Worm (Caenorhabditis elegans) whole organism, L1 larva: Measurements from ENCODE around the gene nyn-3.

Experiments
- C34B4.2 ChIP-seq: sonication (generic microtip); optimal IDR thresholded peaks from 2 replicates; lab custom pipeline; 2017; ENCODE audit warnings: mild to moderate bottlenecking, missing genetic modification characterization, missing compliant biosample characterization
- Y116A8C.19 ChIP-seq: sonication (generic microtip); optimal IDR thresholded peaks from 2 replicates; lab custom pipeline; 2016; ENCODE audit warnings: missing compliant biosample characterization, missing genetic modification characterization, borderline replicate concordance
- aha-1 ChIP-seq: fragments of 150-350 bp; optimal IDR thresholded peaks from 2 replicates; lab custom pipeline; 2014; ENCODE audit warnings: missing biosample characterization, missing genetic modification characterization
- aly-2 ChIP-seq: fragments of 150-350 bp; optimal IDR thresholded peaks from 2 replicates; lab custom pipeline; 2014; ENCODE audit warnings: missing biosample characterization, missing genetic modification characterization
- ceh-82 ChIP-seq, 3 experiments: fragments of 150-350 bp in 1 of 3; sonication (generic microtip) in 2 of 3; optimal IDR thresholded peaks; 2 replicates each; lab custom pipeline; 2014 to 2017; ENCODE audit warnings: missing biosample characterization in 3 of 3, missing genetic modification characterization in 3 of 3
- ces-1 ChIP-seq: fragments of 150-350 bp; optimal IDR thresholded peaks from 2 replicates; lab custom pipeline; 2014; ENCODE audit warnings: missing biosample characterization, missing genetic modification reagents, missing genetic modification characterization
- dpl-1 ChIP-seq, 3 experiments: fragments of 150-350 bp in 2 of 3; sonication (generic microtip) in 1 of 3; optimal IDR thresholded peaks; 2 replicates each; lab custom pipeline; 2014 to 2017; ENCODE audit warnings: missing biosample characterization in 3 of 3, missing genetic modification characterization in 3 of 3, missing genetic modification reagents in 3 of 3
- dsc-1 ChIP-seq: sonication (generic microtip); optimal IDR thresholded peaks from 2 replicates; lab custom pipeline; 2016; ENCODE audit warnings: mild to moderate bottlenecking, missing genetic modification characterization, missing compliant biosample characterization
- efl-1 ChIP-seq, 4 experiments: fragments of 150-350 bp; optimal IDR thresholded peaks in 3 of 4; peaks in 1 of 4; 1 replicate in 1 of 4; 2 replicates in 3 of 4; lab custom pipeline; 2014; ENCODE audit warnings: missing biosample characterization in 2 of 4, missing genetic modification characterization in 2 of 4, missing genetic modification reagents in 2 of 4
- fkh-4 ChIP-seq: sonication (generic microtip); optimal IDR thresholded peaks from 2 replicates; lab custom pipeline; 2016; ENCODE audit warnings: missing compliant biosample characterization, missing genetic modification characterization, borderline replicate concordance
- fkh-8 ChIP-seq: sonication (generic microtip); optimal IDR thresholded peaks from 2 replicates; lab custom pipeline; 2016; ENCODE audit warnings: mild to moderate bottlenecking, missing genetic modification characterization, missing compliant biosample characterization
- fos-1 ChIP-seq: fragments of 150-350 bp; optimal IDR thresholded peaks from 2 replicates; lab custom pipeline; 2014; ENCODE audit warnings: missing biosample characterization, missing genetic modification characterization
- hlh-4 ChIP-seq: sonication (generic microtip); optimal IDR thresholded peaks from 2 replicates; lab custom pipeline; 2016; ENCODE audit warnings: mild to moderate bottlenecking, missing genetic modification characterization, missing compliant biosample characterization
- hpl-2 ChIP-seq: fragments of 150-350 bp; optimal IDR thresholded peaks from 2 replicates; lab custom pipeline; 2014; ENCODE audit warnings: missing biosample characterization, missing genetic modification reagents, missing genetic modification characterization
- irx-1 ChIP-seq: sonication (generic microtip); optimal IDR thresholded peaks from 2 replicates; lab custom pipeline; 2016; ENCODE audit warnings: missing genetic modification characterization, missing compliant biosample characterization
- lin-13 ChIP-seq: fragments of 150-350 bp; optimal IDR thresholded peaks from 2 replicates; lab custom pipeline; 2014; ENCODE audit warnings: missing biosample characterization, missing genetic modification reagents, missing genetic modification characterization
- lin-14 ChIP-seq: fragments of 200-800 bp; sonication (Bioruptor generic); optimal IDR thresholded peaks from 2 replicates; lab custom pipeline; 2018; ENCODE audit warnings: mild to moderate bottlenecking, missing genetic modification characterization, moderate library complexity, missing compliant biosample characterization
- lin-35 ChIP-seq, 2 experiments: fragments of 150-350 bp; optimal IDR thresholded peaks; 2 replicates each; lab custom pipeline; 2014; ENCODE audit warnings: missing biosample characterization in 2 of 2, missing genetic modification characterization in 2 of 2, missing genetic modification reagents in 2 of 2
- lin-39 ChIP-seq: fragments of 150-350 bp; optimal IDR thresholded peaks from 2 replicates; lab custom pipeline; 2014; ENCODE audit warnings: missing biosample characterization, missing genetic modification reagents, missing genetic modification characterization
- lsy-2 ChIP-seq, 2 experiments: fragments of 150-350 bp; optimal IDR thresholded peaks; 2 replicates each; lab custom pipeline; 2014; ENCODE audit warnings: missing biosample characterization in 2 of 2, missing genetic modification characterization in 2 of 2
- mab-9 ChIP-seq: fragments of 200-800 bp; sonication (Bioruptor generic); IDR thresholded peaks from 2 replicates; pipeline ENCODE4 v1.3.6; 2022; ENCODE audit warnings: missing genetic modification reagents, missing genetic modification characterization, missing compliant biosample characterization
- mdl-1 ChIP-seq, 2 experiments: fragments of 150-350 bp; optimal IDR thresholded peaks; 2 replicates each; lab custom pipeline; 2014 to 2017; ENCODE audit warnings: missing biosample characterization in 2 of 2, missing genetic modification characterization in 2 of 2, inconsistent platforms in 1 of 2
- mep-1 ChIP-seq: fragments of 150-350 bp; optimal IDR thresholded peaks from 2 replicates; lab custom pipeline; 2014; ENCODE audit warnings: missing biosample characterization, missing genetic modification characterization
- nhr-237 ChIP-seq: fragments of 150-350 bp; optimal IDR thresholded peaks from 2 replicates; lab custom pipeline; 2014; ENCODE audit warnings: missing biosample characterization, missing genetic modification characterization
- nhr-47 ChIP-seq: sonication (generic microtip); optimal IDR thresholded peaks from 2 replicates; lab custom pipeline; 2016; ENCODE audit warnings: mild to moderate bottlenecking, missing genetic modification characterization, moderate library complexity, missing compliant biosample characterization
- nhr-71 ChIP-seq: sonication (generic microtip); optimal IDR thresholded peaks from 2 replicates; lab custom pipeline; 2016; ENCODE audit warnings: mild to moderate bottlenecking, missing genetic modification characterization, moderate library complexity, missing compliant biosample characterization
- nhr-77 ChIP-seq: fragments of 150-350 bp; optimal IDR thresholded peaks from 2 replicates; lab custom pipeline; 2014; ENCODE audit warnings: missing biosample characterization, missing genetic modification characterization
- nhr-90 ChIP-seq: sonication (generic microtip); optimal IDR thresholded peaks from 2 replicates; lab custom pipeline; 2016; ENCODE audit warnings: mild to moderate bottlenecking, missing genetic modification characterization, missing compliant biosample characterization; ENCODE audit not compliant: poor library complexity
- pag-3 ChIP-seq: sonication (generic microtip); optimal IDR thresholded peaks from 2 replicates; lab custom pipeline; 2017; ENCODE audit warnings: missing genetic modification characterization, mild to moderate bottlenecking, missing compliant biosample characterization, antibody characterized with exemption, borderline replicate concordance; ENCODE audit not compliant: insufficient read depth
- rnt-1 ChIP-seq: sonication (generic microtip); optimal IDR thresholded peaks from 2 replicates; lab custom pipeline; 2016; ENCODE audit warnings: mild to moderate bottlenecking, missing genetic modification characterization, moderate library complexity, missing compliant biosample characterization
- skn-1 ChIP-seq: fragments of 150-350 bp; optimal IDR thresholded peaks from 2 replicates; lab custom pipeline; 2014; ENCODE audit warnings: missing biosample characterization, missing genetic modification characterization
- snu-23 ChIP-seq: sonication (generic microtip); optimal IDR thresholded peaks from 2 replicates; lab custom pipeline; 2016; ENCODE audit warnings: missing genetic modification characterization, missing compliant biosample characterization
- sptf-1 ChIP-seq: fragments of 150-350 bp; optimal IDR thresholded peaks from 2 replicates; lab custom pipeline; 2014; ENCODE audit warnings: missing biosample characterization, missing genetic modification characterization
- swsn-7 ChIP-seq: sonication (generic microtip); optimal IDR thresholded peaks from 2 replicates; lab custom pipeline; 2016; ENCODE audit warnings: missing genetic modification characterization, missing compliant biosample characterization
- unc-62 ChIP-seq: fragments of 150-350 bp; optimal IDR thresholded peaks from 2 replicates; lab custom pipeline; 2014; ENCODE audit warnings: missing biosample characterization, missing genetic modification reagents, missing genetic modification characterization
- zag-1 ChIP-seq: fragments of 150-350 bp; optimal IDR thresholded peaks from 2 replicates; lab custom pipeline; 2014; ENCODE audit warnings: missing biosample characterization, missing genetic modification characterization

The nyn-3 gene

ce11 chrII:6309198-6309597 is 16.8 kb upstream of the nyn-3 start, which contains the start of gene glb-10:
Gene glb-10, minus strand, starts transcription at chrII:6309298.
- no peak for TF ChIP-seq pag-3
- no peak for TF ChIP-seq lin-39 (tag; lab: Kevin White, UChicago)
- no peak for TF ChIP-seq dpl-1 (GFP tag; optimal IDR thresholded peaks at IDR 0.05; lab: Kevin White, UChicago)
- no peak for TF ChIP-seq lin-35 (GFP tag; optimal IDR thresholded peaks at IDR 0.05; lab: Kevin White, UChicago)
- no peak for TF ChIP-seq ceh-82 (tag; optimal IDR thresholded peaks at IDR 0.05; lab: Kevin White, UChicago)
- TF ChIP-seq nhr-90, result no peak
- TF ChIP-seq sptf-1 (tag; lab: Kevin White, UChicago), result no peak
- TF ChIP-seq fos-1, result no peak
- TF ChIP-seq nhr-47 (tag; lab: Kevin White, UChicago), result no peak
- no peak for TF ChIP-seq C34B4.2 (tag; lab: Kevin White, UChicago)

- TF ChIP-seq mep-1 (tag; lab: Kevin White, UChicago) (no peak), unc-62 (GFP tag; lab: Kevin White, UChicago) (no peak), nhr-237 (tag; lab: Kevin White, UChicago) (no peak)
Measured at ce11 chrII:6306125-6306524, 13.7 kb upstream of the nyn-3 start, which contains the start of gene C29F5.8. Gene C29F5.8, plus strand, starts transcription at chrII:6306425.

ce11 chrII:6303209-6303740 is 10.8 kb upstream of the nyn-3 start, which contains the start of gene C29F5.1:
Gene C29F5.1, plus strand, starts transcription at chrII:6303525.
- TF ChIP-seq Y116A8C.19 (tag; lab: Kevin White, UChicago), result no peak
- no peak for TF ChIP-seq hpl-2
- peak; percentile 50 for TF ChIP-seq rnt-1 (tag; lab: Kevin White, UChicago)
- peak; percentile 11 for TF ChIP-seq pag-3
- no peak for TF ChIP-seq nhr-77 (tag; lab: Kevin White, UChicago)
- TF ChIP-seq hlh-4 (tag; lab: Kevin White, UChicago), result no peak
- no peak for TF ChIP-seq fos-1
- peak in 1 of 2 experiments; percentile 0 for TF ChIP-seq mdl-1 (tag; optimal IDR thresholded peaks at IDR 0.05; lab: Kevin White, UChicago)
- peak; percentile 43 for TF ChIP-seq nhr-71 (tag; lab: Kevin White, UChicago)
- TF ChIP-seq lin-13 (GFP tag; lab: Kevin White, UChicago), result no peak
- peak; percentile 34 for TF ChIP-seq dsc-1 (tag; lab: Kevin White, UChicago)
- TF ChIP-seq dpl-1 (GFP tag; optimal IDR thresholded peaks at IDR 0.05; lab: Kevin White, UChicago), result no peak
- no peak for TF ChIP-seq efl-1 (optimal IDR thresholded peaks at IDR 0.05; lab: Kevin White, UChicago)
- TF ChIP-seq efl-1 (GFP tag; optimal IDR thresholded peaks at IDR 0.05 in 1 of 2; lab: Kevin White, UChicago), result peak in 1 of 2 experiments; percentile 92
- no peak for TF ChIP-seq ces-1 (GFP tag; lab: Kevin White, UChicago)
- peak in 1 of 2 experiments; percentile 2 for TF ChIP-seq lsy-2 (tag; optimal IDR thresholded peaks at IDR 0.05; lab: Kevin White, UChicago)
- no peak for TF ChIP-seq fkh-4 (tag; lab: Kevin White, UChicago)
- TF ChIP-seq snu-23 (GFP tag; lab: Kevin White, UChicago), result peak; percentile 20
- TF ChIP-seq lin-14 (GFP tag; lab: Kevin White, UChicago), result peak; percentile 89

ce11 chrII:6294261-6294660 is 1.8 kb upstream of the nyn-3 start, which contains the start of gene mps-1:
Gene mps-1, minus strand, starts transcription at chrII:6294361.
- TF ChIP-seq aly-2 (tag; lab: Kevin White, UChicago) (no peak), swsn-7 (tag; lab: Kevin White, UChicago) (no peak), zag-1 (tag; lab: Kevin White, UChicago) (no peak), ceh-82 (tag; optimal IDR thresholded peaks at IDR 0.05; lab: Kevin White, UChicago) (no peak), irx-1 (no peak), fkh-8 (tag; lab: Kevin White, UChicago) (peak; percentile 51), dsc-1 (tag; lab: Kevin White, UChicago) (peak; percentile 27), skn-1 (tag; lab: Kevin White, UChicago) (no peak), efl-1 (optimal IDR thresholded peaks at IDR 0.05; lab: Kevin White, UChicago) (no peak), efl-1 (GFP tag; optimal IDR thresholded peaks at IDR 0.05 in 1 of 2; lab: Kevin White, UChicago) (no peak), mab-9 (GFP tag; lab: Robert Waterston, UW) (no peak), aha-1 (no peak), pag-3 (no peak)
